Fruit fly (Drosophila melanogaster) whole organism, adult: ENCODE measurements around the gene ric8a.
A peak's percentile ranks its signal among the peaks of the same experiment; 100 is the strongest.

Source experiments
- CG33017 ChIP-seq: fragments of 200-800 bp; sonication (Bioruptor generic); optimal IDR thresholded peaks from 2 replicates; lab custom pipeline; 2018; ENCODE audit warnings: missing biosample characterization, mild to moderate bottlenecking, missing genetic modification characterization, moderate library complexity
- CG7101 ChIP-seq: fragments of 200-800 bp; sonication (Bioruptor generic); optimal IDR thresholded peaks from 2 replicates; lab custom pipeline; 2018; ENCODE audit warnings: missing biosample characterization, mild to moderate bottlenecking, missing genetic modification characterization, moderate library complexity
- Mnt ChIP-seq: fragments of 200-800 bp; sonication (Bioruptor generic); optimal IDR thresholded peaks from 2 replicates; lab custom pipeline; 2016; ENCODE audit warnings: missing biosample characterization, mild to moderate bottlenecking, missing genetic modification characterization
- bab1 ChIP-seq: fragments of 200-800 bp; sonication (Bioruptor generic); optimal IDR thresholded peaks from 3 replicates; lab custom pipeline; 2019; ENCODE audit warnings: missing biosample characterization, mild to moderate bottlenecking, missing genetic modification characterization, moderate library complexity
- cnc ChIP-seq, 2 experiments: fragments of >200 bp; optimal IDR thresholded peaks; 2 replicates each; lab custom pipeline; 2017
- kay ChIP-seq: fragments of 200-800 bp; sonication (Bioruptor generic); peaks from one replicate; lab custom pipeline; 2016; ENCODE audit warnings: missing biosample characterization, missing genetic modification characterization, borderline replicate concordance

DNA sequence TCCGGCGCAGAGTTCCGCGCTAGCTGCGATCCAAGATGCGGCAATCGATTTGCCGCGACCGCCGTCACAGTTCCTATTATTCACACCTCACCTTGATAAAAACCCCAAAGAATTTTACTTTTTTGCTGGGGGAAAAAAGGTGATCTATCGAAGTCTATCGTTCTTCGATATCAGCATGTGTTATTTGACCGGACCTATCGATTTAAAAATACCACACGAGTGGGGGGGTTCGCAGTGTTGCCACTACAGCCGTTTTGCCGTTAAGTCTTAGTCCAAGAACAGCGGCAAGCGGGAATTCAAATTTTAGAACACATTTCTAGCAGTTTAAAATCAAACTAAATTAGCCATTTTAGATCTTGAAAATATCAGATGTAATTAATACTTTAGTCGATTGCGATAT lies 23.8 kb upstream of the ric8a start, which contains the start of gene CG12121:
- TF ChIP-seq CG33017 (tag; lab: Kevin White, UChicago): no peak
- no peak for TF ChIP-seq cnc (optimal IDR thresholded peaks at IDR 0.05; lab: Kevin White, UChicago)
- TF ChIP-seq kay: no peak
- TF ChIP-seq CG7101 (tag; lab: Kevin White, UChicago): no peak
- TF ChIP-seq bab1 (GFP tag; lab: Kevin White, UChicago): peak; percentile 65
- TF ChIP-seq Mnt: no peak
